Fruit fly (Drosophila melanogaster) S2 (cell line): ENCODE data around the gene CG11980.

ENCODE experiments used
- CG8478 ChIP-seq: fragments of >200 bp; optimal IDR thresholded peaks from 2 replicates; lab custom pipeline; 2018
- CTCF ChIP-seq, 2 experiments: fragments of >200 bp; optimal IDR thresholded peaks; 2 replicates each; lab custom pipeline; 2018

The CG11980 gene

dm6 chr3R:9028690-9029089 lies 24.9 kb downstream of the CG11980 start:
- TF ChIP-seq CTCF (optimal IDR thresholded peaks at IDR 0.05; lab: Kevin White, UChicago) (no peak), CG8478 (no peak)

- no peak for TF ChIP-seq CTCF (optimal IDR thresholded peaks at IDR 0.05; lab: Kevin White, UChicago)
- no peak for TF ChIP-seq CG8478
Observed at dm6 chr3R:9029411-9029810, 25.6 kb downstream of the CG11980 start.

- TF ChIP-seq CG8478 (no peak), CTCF (optimal IDR thresholded peaks at IDR 0.05; lab: Kevin White, UChicago) (no peak)
Observed at dm6 chr3R:9030006-9030749, 26.4 kb downstream of the CG11980 start.

dm6 chr3R:9030750-9031128 lies 26.9 kb downstream of the CG11980 start:
- no peak for TF ChIP-seq CTCF (optimal IDR thresholded peaks at IDR 0.05; lab: Kevin White, UChicago)
- no peak for TF ChIP-seq CG8478

- TF ChIP-seq CTCF (optimal IDR thresholded peaks at IDR 0.05; lab: Kevin White, UChicago) (no peak), CG8478 (no peak)
Observed at dm6 chr3R:9031797-9032418, 28.1 kb downstream of the CG11980 start.

- TF ChIP-seq CG8478 (no peak), CTCF (optimal IDR thresholded peaks at IDR 0.05; lab: Kevin White, UChicago) (no peak)
Observed at dm6 chr3R:9033619-9034401, 30.0 kb downstream of the CG11980 start.

- TF ChIP-seq CTCF (optimal IDR thresholded peaks at IDR 0.05; lab: Kevin White, UChicago) (no peak), CG8478 (no peak)
Observed at dm6 chr3R:9035252-9035651, 31.4 kb downstream of the CG11980 start.

- TF ChIP-seq CTCF (optimal IDR thresholded peaks at IDR 0.05; lab: Kevin White, UChicago) (no peak), CG8478 (no peak)
Observed at dm6 chr3R:9037946-9038345, 34.1 kb downstream of the CG11980 start.

dm6 chr3R:9038652-9039051 lies 34.8 kb downstream of the CG11980 start, which contains the start of gene hyx:
Gene hyx, plus strand, starts transcription at chr3R:9038760.
- TF ChIP-seq CG8478 (no peak), CTCF (optimal IDR thresholded peaks at IDR 0.05; lab: Kevin White, UChicago) (no peak)

- TF ChIP-seq CTCF (optimal IDR thresholded peaks at IDR 0.05; lab: Kevin White, UChicago) (no peak), CG8478 (no peak)
Observed at dm6 chr3R:9039448-9039847, 35.6 kb downstream of the CG11980 start, which contains the start of gene neur. Gene neur, minus strand, starts transcription at chr3R:9039471.

dm6 chr3R:9043610-9044009 lies 39.8 kb downstream of the CG11980 start:
- TF ChIP-seq CG8478: no peak
- TF ChIP-seq CTCF (optimal IDR thresholded peaks at IDR 0.05; lab: Kevin White, UChicago): no peak

- TF ChIP-seq CTCF (optimal IDR thresholded peaks at IDR 0.05; lab: Kevin White, UChicago): no peak
Observed at dm6 chr3R:9045733-9046132, 41.9 kb downstream of the CG11980 start.

dm6 chr3R:9046954-9047353 lies 43.1 kb downstream of the CG11980 start:
- TF ChIP-seq CG8478: no peak
- TF ChIP-seq CTCF (optimal IDR thresholded peaks at IDR 0.05; lab: Kevin White, UChicago): no peak

- TF ChIP-seq CTCF (optimal IDR thresholded peaks at IDR 0.05; lab: Kevin White, UChicago): no peak
- TF ChIP-seq CG8478: no peak
Observed at dm6 chr3R:9047561-9048465, 44.0 kb downstream of the CG11980 start, which contains the start of gene Rel. Gene Rel, minus strand, starts transcription at chr3R:9047977.
